Comparison of ENCODE assay signal across 2 worm cellular contexts in genomic region chrIII:10951713-10952112, ce11.
TF ChIP-seq lines count a peak whose summit lies in the region.

No protein-coding gene starts in this region.

TF ChIP-seq in whole organism, L4 larva, 104 proteins besides CTCF, POLR2A, EP300 and RAD21:
- TF ChIP-seq set-16 (GFP tag; IDR thresholded peaks at IDR 0.05; lab: Robert Waterston, UW) (peak; percentile 36), aha-1 (tag; lab: Kevin White, UChicago) (peak; percentile 93), nhr-6 (tag; optimal IDR thresholded peaks at IDR 0.05; lab: Kevin White, UChicago) (no peak), egl-43 (GFP tag; IDR thresholded peaks at IDR 0.05; lab: Robert Waterston, UW) (0 out of 2 replicates have a peak, but pooled peaks have one; percentile 20), snpc-4 (tag; optimal IDR thresholded peaks at IDR 0.05; lab: Kevin White, UChicago) (no peak)

TF ChIP-seq in whole organism, young adult, 124 proteins besides CTCF, POLR2A, EP300 and RAD21:
- TF ChIP-seq let-526 (GFP tag; IDR thresholded peaks at IDR 0.05; lab: Robert Waterston, UW) (0 out of 2 replicates have a peak, but pooled peaks have one; percentile 26), zfh-2 (GFP tag; conservative IDR thresholded peaks at IDR 0.05; lab: Robert Waterston, UW) (peak; percentile 60; the same call in 1 of the 2 replicates), bed-1 (GFP tag; IDR thresholded peaks at IDR 0.05; lab: Robert Waterston, UW) (no peak)
